Worm (Caenorhabditis elegans) whole organism, L4 larva: ENCODE data around the gene srh-255.

Experiments
- F44E2.7 ChIP-seq: fragments of 200-800 bp; sonication (Bioruptor generic); IDR thresholded peaks from 2 replicates; pipeline ENCODE4 v2.1.2; 2022; ENCODE audit warnings: missing genetic modification characterization, missing compliant biosample characterization
- F49E8.2 ChIP-seq: sonication (generic microtip); optimal IDR thresholded peaks from 2 replicates; lab custom pipeline; 2016; ENCODE audit warnings: missing compliant biosample characterization, mild to moderate bottlenecking, missing genetic modification characterization, borderline replicate concordance
- R02D3.7 ChIP-seq: fragments of 150-350 bp; sonication (generic microtip); optimal IDR thresholded peaks from 3 replicates; lab custom pipeline; 2014; ENCODE audit warnings: missing biosample characterization, missing genetic modification characterization
- T20F7.1 ChIP-seq: fragments of 200-800 bp; sonication (Bioruptor generic); optimal IDR thresholded peaks from 2 replicates; lab custom pipeline; 2018; ENCODE audit warnings: mild to moderate bottlenecking, missing genetic modification characterization, missing compliant biosample characterization
- T26A8.4 ChIP-seq: fragments of 200-800 bp; sonication (Bioruptor generic); IDR thresholded peaks from 2 replicates; pipeline ENCODE4 v1.3.6; 2022; ENCODE audit warnings: missing genetic modification characterization, missing compliant biosample characterization
- Y48G9A.11 ChIP-seq: fragments of 200-800 bp; sonication (Bioruptor generic); IDR thresholded peaks from 2 replicates; pipeline ENCODE4 v1.3.6; 2022; ENCODE audit warnings: missing genetic modification reagents, missing genetic modification characterization, missing compliant biosample characterization
- aha-1 ChIP-seq: fragments of 150-350 bp; peaks from one replicate; lab custom pipeline; 2014; ENCODE audit warnings: missing biosample characterization, missing genetic modification characterization
- ceh-20 ChIP-seq: fragments of 200-800 bp; sonication (Bioruptor generic); IDR thresholded peaks from 2 replicates; pipeline ENCODE4 v1.3.6; 2022; ENCODE audit warnings: missing genetic modification reagents, missing genetic modification characterization, missing compliant biosample characterization
- cey-2 ChIP-seq: sonication (generic microtip); optimal IDR thresholded peaks from 3 replicates; lab custom pipeline; 2017; ENCODE audit warnings: missing genetic modification characterization, mild to moderate bottlenecking, missing compliant biosample characterization, antibody characterized with exemption, borderline replicate concordance; ENCODE audit not compliant: insufficient read depth
- dmd-8 ChIP-seq: fragments of 200-800 bp; sonication (Bioruptor generic); IDR thresholded peaks from 2 replicates; pipeline ENCODE4 v1.3.6; 2022; ENCODE audit warnings: missing genetic modification characterization, missing compliant biosample characterization
- dve-1 ChIP-seq: sonication (generic microtip); optimal IDR thresholded peaks from 2 replicates; lab custom pipeline; 2017; ENCODE audit warnings: antibody characterized with exemption, mild to moderate bottlenecking, missing genetic modification characterization, missing compliant biosample characterization; ENCODE audit not compliant: insufficient read depth
- hif-1 ChIP-seq, 2 experiments: sonication (generic microtip); optimal IDR thresholded peaks; 2 replicates each; lab custom pipeline; 2016 to 2017; ENCODE audit warnings: missing compliant biosample characterization in 2 of 2, missing genetic modification characterization in 2 of 2, missing genetic modification reagents in 2 of 2, missing genotype in 2 of 2, mild to moderate bottlenecking in 1 of 2
- lin-1 ChIP-seq: fragments of 200-800 bp; sonication (Bioruptor generic); IDR thresholded peaks from 2 replicates; pipeline ENCODE4 v1.3.6; 2022; ENCODE audit warnings: missing genetic modification reagents, missing genetic modification characterization, missing compliant biosample characterization
- lin-13 ChIP-seq: fragments of 150-350 bp; optimal IDR thresholded peaks from 2 replicates; lab custom pipeline; 2014; ENCODE audit warnings: missing biosample characterization, missing genetic modification reagents, missing genetic modification characterization
- lin-15B ChIP-seq: fragments of 150-350 bp; sonication (generic microtip); optimal IDR thresholded peaks from 3 replicates; lab custom pipeline; 2014; ENCODE audit warnings: missing biosample characterization, missing genetic modification characterization
- lin-29 ChIP-seq: fragments of 200-800 bp; sonication (Bioruptor generic); IDR thresholded peaks from 2 replicates; pipeline ENCODE4 v1.3.6; 2022; ENCODE audit warnings: missing genetic modification reagents, missing genetic modification characterization, missing compliant biosample characterization
- lin-39 ChIP-seq: fragments of 150-350 bp; optimal IDR thresholded peaks from 2 replicates; lab custom pipeline; 2014; ENCODE audit warnings: missing biosample characterization, missing genetic modification reagents, missing genetic modification characterization
- lir-3 ChIP-seq: sonication (generic microtip); optimal IDR thresholded peaks from 2 replicates; lab custom pipeline; 2016; ENCODE audit warnings: mild to moderate bottlenecking, missing genetic modification characterization, missing compliant biosample characterization
- madf-9 ChIP-seq: fragments of 200-800 bp; sonication (Bioruptor generic); conservative IDR thresholded peaks from 2 replicates; pipeline ENCODE4 v1.3.6; 2022; ENCODE audit warnings: missing genetic modification reagents, missing genetic modification characterization, missing compliant biosample characterization
- mep-1 ChIP-seq: fragments of 150-350 bp; sonication (generic microtip); optimal IDR thresholded peaks from 3 replicates; lab custom pipeline; 2014; ENCODE audit warnings: missing biosample characterization, missing genetic modification characterization
- mxl-3 ChIP-seq: fragments of 200-800 bp; sonication (Bioruptor generic); optimal IDR thresholded peaks from 2 replicates; lab custom pipeline; 2018; ENCODE audit warnings: mild to moderate bottlenecking, missing genetic modification characterization, missing compliant biosample characterization
- nhr-11 ChIP-seq: fragments of 150-350 bp; optimal IDR thresholded peaks from 2 replicates; lab custom pipeline; 2014; ENCODE audit warnings: missing biosample characterization, missing genetic modification characterization
- nhr-111 ChIP-seq: fragments of 200-800 bp; sonication (Bioruptor generic); optimal IDR thresholded peaks from 2 replicates; lab custom pipeline; 2018; ENCODE audit warnings: mild to moderate bottlenecking, missing genetic modification characterization, missing compliant biosample characterization
- nhr-25 ChIP-seq: sonication (generic microtip); optimal IDR thresholded peaks from 2 replicates; lab custom pipeline; 2017; ENCODE audit warnings: missing genetic modification characterization, mild to moderate bottlenecking, missing compliant biosample characterization, antibody characterized with exemption, moderate library complexity, borderline replicate concordance; ENCODE audit not compliant: insufficient read depth
- nhr-41 ChIP-seq: fragments of 200-800 bp; sonication (Bioruptor generic); IDR thresholded peaks from 2 replicates; pipeline ENCODE4 v1.3.6; 2022; ENCODE audit warnings: missing genetic modification reagents, missing genetic modification characterization, missing compliant biosample characterization
- nhr-6 ChIP-seq: fragments of 150-350 bp; optimal IDR thresholded peaks from 2 replicates; lab custom pipeline; 2014; ENCODE audit warnings: missing biosample characterization, missing genetic modification characterization
- nhr-76 ChIP-seq: fragments of 150-350 bp; optimal IDR thresholded peaks from 2 replicates; lab custom pipeline; 2014; ENCODE audit warnings: missing biosample characterization, missing genetic modification characterization
- nhr-77 ChIP-seq: fragments of 150-350 bp; optimal IDR thresholded peaks from 2 replicates; lab custom pipeline; 2014; ENCODE audit warnings: missing biosample characterization, missing genetic modification characterization
- rbr-2 ChIP-seq: sonication (generic microtip); optimal IDR thresholded peaks from 2 replicates; lab custom pipeline; 2016; ENCODE audit warnings: missing genotype, missing genetic modification characterization, missing compliant biosample characterization
- saeg-2 ChIP-seq: fragments of 200-800 bp; sonication (Bioruptor generic); IDR thresholded peaks from 2 replicates; pipeline ENCODE4 v1.3.6; 2022; ENCODE audit warnings: missing genetic modification reagents, missing genetic modification characterization, missing compliant biosample characterization
- snpc-1.2 ChIP-seq: fragments of 200-800 bp; sonication (Bioruptor generic); IDR thresholded peaks from 2 replicates; pipeline ENCODE4 v1.3.6; 2022; ENCODE audit warnings: missing genetic modification reagents, missing genetic modification characterization, missing compliant biosample characterization
- spr-3 ChIP-seq: fragments of 200-800 bp; sonication (Bioruptor generic); optimal IDR thresholded peaks from 2 replicates; lab custom pipeline; 2018; ENCODE audit warnings: mild to moderate bottlenecking, missing genetic modification characterization, missing compliant biosample characterization
- unc-39 ChIP-seq: sonication (generic microtip); optimal IDR thresholded peaks from 2 replicates; lab custom pipeline; 2017; ENCODE audit warnings: missing biosample characterization, missing genetic modification characterization
- zfp-2 ChIP-seq: sonication (generic microtip); optimal IDR thresholded peaks from 2 replicates; lab custom pipeline; 2016; ENCODE audit warnings: mild to moderate bottlenecking, missing genetic modification characterization, missing compliant biosample characterization
- zip-2 ChIP-seq: fragments of 150-350 bp; optimal IDR thresholded peaks from 2 replicates; lab custom pipeline; 2014; ENCODE audit warnings: missing biosample characterization, missing genetic modification characterization

srh-255 gene

ce11 chrV:17105483-17105882 lies 40.7 kb downstream of the srh-255 start, which contains the start of gene ZK218.7:
Gene ZK218.7, plus strand, starts transcription at chrV:17105783.
- TF ChIP-seq T26A8.4 (GFP tag; lab: Robert Waterston, UW) (no peak), dve-1 (tag; lab: Kevin White, UChicago) (no peak), lin-15B (no peak), nhr-25 (tag; lab: Kevin White, UChicago) (no peak), Y48G9A.11 (GFP tag; lab: Robert Waterston, UW) (no peak), F49E8.2 (tag; lab: Kevin White, UChicago) (no peak), lin-1 (GFP tag; lab: Robert Waterston, UW) (no peak), snpc-1.2 (GFP tag; lab: Robert Waterston, UW) (no peak), lin-39 (tag; lab: Kevin White, UChicago) (no peak), rbr-2 (no peak), lir-3 (no peak), mep-1 (tag; lab: Kevin White, UChicago) (no peak), R02D3.7 (tag; lab: Kevin White, UChicago) (no peak), nhr-11 (no peak), nhr-77 (no peak), nhr-76 (tag; lab: Kevin White, UChicago) (no peak), spr-3 (GFP tag; lab: Kevin White, UChicago) (no peak), lin-13 (GFP tag; lab: Kevin White, UChicago) (no peak), hif-1 (tag; optimal IDR thresholded peaks at IDR 0.05; lab: Kevin White, UChicago) (no peak), lin-29 (GFP tag; lab: Robert Waterston, UW) (no peak)

- TF ChIP-seq lin-1 (GFP tag; lab: Robert Waterston, UW) (no peak), zip-2 (tag; lab: Kevin White, UChicago) (no peak), lin-15B (no peak), T20F7.1 (GFP tag; lab: Kevin White, UChicago) (no peak), mxl-3 (no peak), cey-2 (tag; lab: Kevin White, UChicago) (no peak), unc-39 (tag; lab: Kevin White, UChicago) (no peak), F49E8.2 (tag; lab: Kevin White, UChicago) (no peak), F44E2.7 (GFP tag; lab: Robert Waterston, UW) (no peak), aha-1 (tag; lab: Kevin White, UChicago) (no peak), madf-9 (GFP tag; lab: Robert Waterston, UW) (no peak), nhr-41 (GFP tag; lab: Robert Waterston, UW) (no peak), ceh-20 (GFP tag; lab: Robert Waterston, UW) (no peak), nhr-111 (no peak), zfp-2 (tag; lab: Kevin White, UChicago) (no peak), dmd-8 (GFP tag; lab: Robert Waterston, UW) (no peak), nhr-11 (no peak), saeg-2 (GFP tag; lab: Robert Waterston, UW) (no peak), nhr-6 (no peak)
Measured at ce11 chrV:17108310-17108709, 43.5 kb downstream of the srh-255 start, which contains the start of gene ZK218.11. Gene ZK218.11, minus strand, starts transcription at chrV:17108410.
